Fruit fly (Drosophila melanogaster) whole organism, embryonic: ENCODE results near the gene sra.

Experiments used
- Atf6 ChIP-seq: fragments of 200-800 bp; sonication (Bioruptor generic); IDR thresholded peaks from 2 replicates; pipeline ENCODE4 v1.3.6; 2022; ENCODE audit warnings: missing biosample characterization, missing genetic modification characterization
- B-H2 ChIP-seq: fragments of 200-800 bp; sonication (Bioruptor generic); optimal IDR thresholded peaks from 2 replicates; lab custom pipeline; 2018; ENCODE audit warnings: missing biosample characterization, mild to moderate bottlenecking, missing genetic modification characterization
- CG10565 ChIP-seq: fragments of 200-800 bp; sonication (Bioruptor generic); optimal IDR thresholded peaks from 3 replicates; lab custom pipeline; 2016; ENCODE audit warnings: missing biosample characterization, mild to moderate bottlenecking, missing genetic modification characterization
- CG10654 ChIP-seq: fragments of 200-800 bp; sonication (Bioruptor generic); optimal IDR thresholded peaks from 2 replicates; lab custom pipeline; 2016; ENCODE audit warnings: missing biosample characterization, missing genetic modification characterization
- CG14965 ChIP-seq: fragments of 200-800 bp; sonication (Bioruptor generic); optimal IDR thresholded peaks from 2 replicates; lab custom pipeline; 2016; ENCODE audit warnings: missing biosample characterization, missing genetic modification characterization, borderline replicate concordance
- CG15696 ChIP-seq: fragments of 200-800 bp; sonication (Bioruptor generic); optimal IDR thresholded peaks from 2 replicates; lab custom pipeline; 2019; ENCODE audit warnings: missing biosample characterization, mild to moderate bottlenecking, missing genetic modification characterization, moderate library complexity
- CG1647 ChIP-seq: fragments of 200-800 bp; sonication (Bioruptor generic); optimal IDR thresholded peaks from 3 replicates; lab custom pipeline; 2016; ENCODE audit warnings: missing biosample characterization, missing genetic modification characterization
- CG17612 ChIP-seq: fragments of 200-800 bp; sonication (Bioruptor generic); IDR thresholded peaks from 2 replicates; pipeline ENCODE4 v1.3.6; 2022; ENCODE audit warnings: missing biosample characterization, missing genetic modification characterization
- CG18619 ChIP-seq: fragments of 200-800 bp; sonication (Bioruptor generic); optimal IDR thresholded peaks from 3 replicates; lab custom pipeline; 2017; ENCODE audit warnings: missing biosample characterization, mild to moderate bottlenecking, missing genetic modification characterization
- CG2199 ChIP-seq: fragments of 200-800 bp; sonication (Bioruptor generic); IDR thresholded peaks from 3 replicates; pipeline ENCODE4 v1.3.6; 2022; ENCODE audit warnings: missing biosample characterization, missing genetic modification characterization
- CG2202 ChIP-seq: fragments of 200-800 bp; sonication (Bioruptor generic); optimal IDR thresholded peaks from 2 replicates; lab custom pipeline; 2018; ENCODE audit warnings: missing biosample characterization, mild to moderate bottlenecking, missing genetic modification characterization
- CG2875 ChIP-seq: fragments of 200-800 bp; sonication (Bioruptor generic); optimal IDR thresholded peaks from 2 replicates; lab custom pipeline; 2017; ENCODE audit warnings: missing biosample characterization, mild to moderate bottlenecking, missing genetic modification characterization, missing genetic modification reagents
- CG32532 ChIP-seq: fragments of 200-800 bp; sonication (Bioruptor generic); IDR thresholded peaks from 2 replicates; pipeline ENCODE4 v1.3.6; 2022; ENCODE audit warnings: missing biosample characterization, missing genetic modification characterization
- CG32772 ChIP-seq: fragments of 200-800 bp; sonication (Bioruptor generic); IDR thresholded peaks from 2 replicates; pipeline ENCODE4 v1.3.6; 2022; ENCODE audit warnings: missing biosample characterization, missing genetic modification characterization
- CG4730 ChIP-seq: fragments of 200-800 bp; sonication (Bioruptor generic); IDR thresholded peaks from 2 replicates; pipeline ENCODE4 v1.3.6; 2022; ENCODE audit warnings: missing biosample characterization, missing genetic modification characterization
- CG4854 ChIP-seq: fragments of 200-800 bp; sonication (Bioruptor generic); optimal IDR thresholded peaks from 2 replicates; lab custom pipeline; 2016; ENCODE audit warnings: missing biosample characterization, missing genetic modification characterization, inconsistent platforms
- CG6254 ChIP-seq: fragments of 200-800 bp; sonication (Bioruptor generic); optimal IDR thresholded peaks from 3 replicates; lab custom pipeline; 2017; ENCODE audit warnings: mild to moderate bottlenecking, missing biosample characterization, missing genetic modification reagents, missing genetic modification characterization
- CG6791 ChIP-seq: fragments of 200-800 bp; sonication (Bioruptor generic); IDR thresholded peaks from 3 replicates; pipeline ENCODE4 v1.3.6; 2022; ENCODE audit warnings: missing biosample characterization, missing genetic modification characterization; ENCODE audit not compliant: partially characterized antibody
- CG6854 ChIP-seq: fragments of 200-800 bp; sonication (Bioruptor generic); optimal IDR thresholded peaks from 3 replicates; lab custom pipeline; 2017; ENCODE audit warnings: missing biosample characterization, mild to moderate bottlenecking, missing genetic modification characterization
- CG7928 ChIP-seq: fragments of 200-800 bp; sonication (Bioruptor generic); optimal IDR thresholded peaks from 2 replicates; lab custom pipeline; 2017; ENCODE audit warnings: missing biosample characterization, mild to moderate bottlenecking, missing genetic modification characterization
- CG9797 ChIP-seq: fragments of 200-800 bp; sonication (Bioruptor generic); optimal IDR thresholded peaks from 3 replicates; lab custom pipeline; 2018; ENCODE audit warnings: missing biosample characterization, mild to moderate bottlenecking, missing genetic modification characterization
- CTCF ChIP-seq: fragments of 200-800 bp; sonication (Bioruptor generic); optimal IDR thresholded peaks from 2 replicates; lab custom pipeline; 2017; ENCODE audit warnings: missing biosample characterization, mild to moderate bottlenecking, missing genetic modification characterization, moderate library complexity
- D ChIP-seq, 2 experiments: fragments of 200-800 bp in 1 of 2; fragments of >200 bp in 1 of 2; sonication (Bioruptor generic) in 1 of 2; optimal IDR thresholded peaks; 2 replicates in 1 of 2; 3 replicates in 1 of 2; lab custom pipeline; 2017; ENCODE audit warnings: mild to moderate bottlenecking in 1 of 2, missing biosample characterization in 1 of 2, missing genetic modification characterization in 1 of 2, missing genetic modification reagents in 1 of 2
- Fer2 ChIP-seq: fragments of 200-800 bp; sonication (Bioruptor generic); optimal IDR thresholded peaks from 2 replicates; lab custom pipeline; 2018; ENCODE audit warnings: missing biosample characterization, mild to moderate bottlenecking, missing genetic modification characterization, moderate library complexity
- Gug ChIP-seq: fragments of 200-800 bp; sonication (Bioruptor generic); IDR thresholded peaks from 4 replicates; pipeline ENCODE4 v1.3.6; 2022; ENCODE audit warnings: missing biosample characterization, missing genetic modification characterization
- Kr ChIP-seq: fragments of 200-800 bp; sonication (Bioruptor generic); optimal IDR thresholded peaks from 2 replicates; lab custom pipeline; 2017; ENCODE audit warnings: missing biosample characterization, mild to moderate bottlenecking, missing genetic modification characterization
- Myb ChIP-seq: fragments of 200-800 bp; sonication (Bioruptor generic); optimal IDR thresholded peaks from 2 replicates; lab custom pipeline; 2016; ENCODE audit warnings: missing biosample characterization, missing genetic modification characterization
- NFAT ChIP-seq: fragments of 200-800 bp; sonication (Bioruptor generic); IDR thresholded peaks from 2 replicates; pipeline ENCODE4 v1.3.6; 2022; ENCODE audit warnings: missing biosample characterization, missing genetic modification characterization
- Neu2 ChIP-seq: fragments of 200-800 bp; sonication (Bioruptor generic); optimal IDR thresholded peaks from 3 replicates; lab custom pipeline; 2016; ENCODE audit warnings: missing biosample characterization, missing genetic modification characterization, borderline replicate concordance
- Nf-YC ChIP-seq: fragments of 200-800 bp; optimal IDR thresholded peaks from 3 replicates; lab custom pipeline; 2019; ENCODE audit warnings: missing biosample characterization, mild to moderate bottlenecking, missing genetic modification characterization, moderate library complexity
- NfI ChIP-seq: fragments of 200-800 bp; sonication (Bioruptor generic); optimal IDR thresholded peaks from 3 replicates; lab custom pipeline; 2018; ENCODE audit warnings: missing biosample characterization, mild to moderate bottlenecking, missing genetic modification characterization, moderate library complexity
- Oli ChIP-seq: fragments of 200-800 bp; sonication (Bioruptor generic); optimal IDR thresholded peaks from 2 replicates; lab custom pipeline; 2018; ENCODE audit warnings: missing biosample characterization, mild to moderate bottlenecking, missing genetic modification characterization, moderate library complexity
- Scr ChIP-seq: fragments of 200-800 bp; sonication (Bioruptor generic); IDR thresholded peaks from 2 replicates; pipeline ENCODE4 v1.3.6; 2022; ENCODE audit warnings: missing biosample characterization, missing genetic modification characterization; ENCODE audit not compliant: partially characterized antibody
- Sin3A ChIP-seq: fragments of >200 bp; optimal IDR thresholded peaks from 2 replicates; lab custom pipeline; 2018
- Sry-δ ChIP-seq: fragments of 200-800 bp; sonication (Bioruptor generic); optimal IDR thresholded peaks from 2 replicates; lab custom pipeline; 2016; ENCODE audit warnings: missing biosample characterization, missing genetic modification characterization
- exex ChIP-seq: fragments of 200-800 bp; sonication (Bioruptor generic); optimal IDR thresholded peaks from 4 replicates; lab custom pipeline; 2018; ENCODE audit warnings: missing biosample characterization, mild to moderate bottlenecking, missing genetic modification characterization, moderate library complexity
- fd96Cb ChIP-seq: fragments of 200-800 bp; sonication (Bioruptor generic); optimal IDR thresholded peaks from 2 replicates; lab custom pipeline; 2018; ENCODE audit warnings: missing biosample characterization, mild to moderate bottlenecking, missing genetic modification characterization, moderate library complexity
- grau ChIP-seq: fragments of 200-800 bp; optimal IDR thresholded peaks from 3 replicates; lab custom pipeline; 2019; ENCODE audit warnings: missing biosample characterization, mild to moderate bottlenecking, missing genetic modification characterization, moderate library complexity
- gsb-n ChIP-seq: fragments of 200-800 bp; sonication (Bioruptor generic); optimal IDR thresholded peaks from 3 replicates; lab custom pipeline; 2018; ENCODE audit warnings: missing biosample characterization, mild to moderate bottlenecking, missing genetic modification characterization
- ham ChIP-seq: fragments of 200-800 bp; sonication (Bioruptor generic); IDR thresholded peaks from 2 replicates; pipeline ENCODE4 v1.3.6; 2022; ENCODE audit warnings: missing biosample characterization, missing genetic modification characterization
- kay ChIP-seq: fragments of 200-800 bp; sonication (Bioruptor generic); optimal IDR thresholded peaks from 2 replicates; lab custom pipeline; 2016; ENCODE audit warnings: missing biosample characterization, missing genetic modification characterization
- knrl ChIP-seq: fragments of 200-800 bp; sonication (Bioruptor generic); IDR thresholded peaks from 3 replicates; pipeline ENCODE4 v1.3.6; 2022; ENCODE audit warnings: missing biosample characterization, missing genetic modification characterization; ENCODE audit not compliant: partially characterized antibody
- lbe ChIP-seq: fragments of 200-800 bp; sonication (Bioruptor generic); optimal IDR thresholded peaks from 2 replicates; lab custom pipeline; 2016; ENCODE audit warnings: missing biosample characterization, mild to moderate bottlenecking, missing genetic modification characterization
- mam ChIP-seq: fragments of 200-800 bp; sonication (Bioruptor generic); optimal IDR thresholded peaks from 3 replicates; lab custom pipeline; 2016; ENCODE audit warnings: missing biosample characterization, missing genetic modification characterization
- org-1 ChIP-seq: fragments of 200-800 bp; sonication (Bioruptor generic); optimal IDR thresholded peaks from 2 replicates; lab custom pipeline; 2017; ENCODE audit warnings: missing biosample characterization, missing genetic modification characterization
- pnt ChIP-seq: fragments of 200-800 bp; sonication (Bioruptor generic); optimal IDR thresholded peaks from 3 replicates; lab custom pipeline; 2016; ENCODE audit warnings: missing biosample characterization, missing genetic modification characterization
- usp ChIP-seq: fragments of >200 bp; optimal IDR thresholded peaks from 2 replicates; lab custom pipeline; 2017; ENCODE audit warnings: missing biosample characterization, missing genetic modification characterization
- vnd ChIP-seq: fragments of 200-800 bp; sonication (Bioruptor generic); IDR thresholded peaks from 3 replicates; pipeline ENCODE4 v1.3.6; 2022; ENCODE audit warnings: missing biosample characterization, missing genetic modification characterization; ENCODE audit not compliant: partially characterized antibody
- zfh1 ChIP-seq: fragments of 200-800 bp; sonication (Bioruptor generic); IDR thresholded peaks from 3 replicates; pipeline ENCODE4 v1.3.6; 2022; ENCODE audit warnings: missing biosample characterization, missing genetic modification characterization

sra gene

DNA sequence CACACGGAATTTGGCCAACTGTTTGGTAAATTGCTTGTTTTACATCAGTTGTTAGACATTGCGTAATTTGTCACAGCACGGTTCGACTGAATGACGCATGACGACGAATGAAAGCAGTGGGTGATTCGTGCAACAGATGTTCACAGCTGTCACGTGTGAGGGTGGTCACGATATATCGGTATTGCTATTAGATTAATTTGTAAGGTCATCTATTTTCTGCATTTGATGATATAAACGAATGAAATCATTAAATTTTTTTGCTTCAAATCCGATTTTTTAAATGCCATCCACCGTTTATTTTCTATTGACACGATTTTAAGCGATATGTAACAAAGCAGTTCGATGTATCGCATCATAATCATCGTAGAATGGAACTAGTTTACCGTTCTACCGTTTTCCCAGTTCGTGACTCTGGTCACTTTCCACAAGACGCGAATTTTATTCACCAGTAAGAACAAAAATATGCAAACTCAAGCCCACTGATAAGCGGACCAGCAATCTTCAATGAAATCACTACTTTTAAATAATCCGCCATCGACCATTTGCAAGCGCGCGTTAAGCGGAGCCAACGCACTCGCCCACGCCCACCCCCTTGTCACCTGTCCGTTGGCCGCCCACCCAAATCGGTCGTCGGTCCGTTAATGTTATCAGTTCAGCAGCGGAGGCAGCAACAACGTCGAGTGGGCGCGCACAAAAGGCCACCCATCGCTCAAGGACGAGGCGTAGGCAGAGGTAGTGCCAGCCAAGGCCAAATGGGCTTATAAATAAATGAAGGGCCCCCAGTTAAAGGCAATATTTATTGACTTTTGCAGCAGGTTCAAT is 40.0 kb upstream of the sra start, which contains the start of the genes Mic26-27 and CG5916 (continued):
- no peak for TF ChIP-seq CG2202
- TF ChIP-seq CG6254 = peak; percentile 99
- peak; percentile 7 for TF ChIP-seq CG14965 (GFP tag; lab: Kevin White, UChicago)
- peak; percentile 82 for TF ChIP-seq NFAT (GFP tag; lab: Robert Waterston, UW)
- peak; percentile 70 for TF ChIP-seq grau (tag; lab: Kevin White, UChicago)
- TF ChIP-seq mam (GFP tag; lab: Kevin White, UChicago) = peak; percentile 78
- TF ChIP-seq zfh1 (GFP tag; lab: Robert Waterston, UW) = peak; percentile 76; the same call in 2 of the 3 replicates
- peak; percentile 54 for TF ChIP-seq CG4854 (GFP tag; lab: Kevin White, UChicago)
- TF ChIP-seq lbe (GFP tag; lab: Kevin White, UChicago) = peak; percentile 64
- TF ChIP-seq Kr (GFP tag; lab: Kevin White, UChicago) = no peak
- TF ChIP-seq Sry-δ = peak; percentile 94
- TF ChIP-seq Gug (GFP tag; lab: Robert Waterston, UW) = peak; percentile 73
- peak; percentile 100 for TF ChIP-seq knrl (GFP tag; lab: Robert Waterston, UW)
- peak; percentile 75 for TF ChIP-seq CG18619 (GFP tag; lab: Kevin White, UChicago)
- no peak for TF ChIP-seq usp (GFP tag; lab: Kevin White, UChicago)
- TF ChIP-seq CG32772 (GFP tag; lab: Robert Waterston, UW) = peak; percentile 88
- TF ChIP-seq CG2199 = no peak; the same call in 1 of the 3 replicates
- TF ChIP-seq CG9797 (GFP tag; lab: Kevin White, UChicago) = peak; percentile 81
- peak; percentile 90 for TF ChIP-seq CG15696 (tag; lab: Kevin White, UChicago)
- TF ChIP-seq Oli (tag; lab: Kevin White, UChicago) = peak; percentile 36
- TF ChIP-seq Fer2 (tag; lab: Kevin White, UChicago) = peak; percentile 46
- TF ChIP-seq B-H2 (GFP tag; lab: Kevin White, UChicago) = no peak
- TF ChIP-seq CG4730 (GFP tag; lab: Robert Waterston, UW) = peak; percentile 71
- peak; percentile 78; the same call in 1 of the 2 replicates for TF ChIP-seq Atf6 (GFP tag; lab: Robert Waterston, UW)
- TF ChIP-seq CG2875 (GFP tag; lab: Kevin White, UChicago) = no peak
- peak; percentile 100 for TF ChIP-seq vnd
- peak; percentile 42 for TF ChIP-seq Neu2 (GFP tag; lab: Kevin White, UChicago)
- no peak for TF ChIP-seq CG6854 (GFP tag; lab: Kevin White, UChicago)
- peak; percentile 85 for TF ChIP-seq Myb (GFP tag; lab: Kevin White, UChicago)
- peak; percentile 64 for TF ChIP-seq CG10654 (GFP tag; lab: Kevin White, UChicago)
- TF ChIP-seq CG32532 (GFP tag; lab: Robert Waterston, UW) = peak; percentile 67
- TF ChIP-seq pnt = peak; percentile 83
- TF ChIP-seq ham = no peak
- TF ChIP-seq CG7928 = peak; percentile 12
- TF ChIP-seq CG1647 (GFP tag; lab: Kevin White, UChicago) = peak; percentile 84
- TF ChIP-seq NfI (GFP tag; lab: Kevin White, UChicago) = peak; percentile 56
- TF ChIP-seq CG6791 (GFP tag; lab: Robert Waterston, UW) = peak; percentile 98
- no peak for TF ChIP-seq CG17612 (GFP tag; lab: Robert Waterston, UW)
- peak; percentile 91 for TF ChIP-seq kay (GFP tag; lab: Kevin White, UChicago)
- peak; percentile 11 for TF ChIP-seq D (optimal IDR thresholded peaks at IDR 0.05; lab: Kevin White, UChicago)
- TF ChIP-seq D (GFP tag; optimal IDR thresholded peaks at IDR 0.05; lab: Kevin White, UChicago) = peak; percentile 23
- TF ChIP-seq exex = peak; percentile 23
- TF ChIP-seq CG10565 = peak; percentile 2
- TF ChIP-seq gsb-n (tag; lab: Kevin White, UChicago) = peak; percentile 65
- peak; percentile 99 for TF ChIP-seq Sin3A (lab: Kevin White, UChicago)
- TF ChIP-seq fd96Cb (tag; lab: Kevin White, UChicago) = peak; percentile 59
- peak; percentile 14 for TF ChIP-seq org-1 (GFP tag; lab: Kevin White, UChicago)
- no peak for TF ChIP-seq CTCF
- peak; percentile 63 for TF ChIP-seq Nf-YC
- TF ChIP-seq Scr = peak; percentile 99
